Fruit fly (Drosophila melanogaster) whole organism, embryonic: ENCODE data around the gene Tyler.

Source experiments
- CG12391 ChIP-seq: fragments of 200-800 bp; sonication (Bioruptor generic); optimal IDR thresholded peaks from 3 replicates; lab custom pipeline; 2018; ENCODE audit warnings: missing biosample characterization, mild to moderate bottlenecking, missing genetic modification characterization, moderate library complexity
- CG13296 ChIP-seq: fragments of 200-800 bp; sonication (Bioruptor generic); optimal IDR thresholded peaks from 3 replicates; lab custom pipeline; 2018; ENCODE audit warnings: missing biosample characterization, mild to moderate bottlenecking, missing genetic modification characterization
- CG13894 ChIP-seq: fragments of 200-800 bp; sonication (Bioruptor generic); optimal IDR thresholded peaks from 3 replicates; lab custom pipeline; 2018; ENCODE audit warnings: missing biosample characterization, mild to moderate bottlenecking, missing genetic modification characterization, moderate library complexity
- CG14014 ChIP-seq: fragments of 200-800 bp; sonication (Bioruptor generic); IDR thresholded peaks from 2 replicates; pipeline ENCODE4 v1.3.6; 2022; ENCODE audit warnings: missing biosample characterization, missing genetic modification characterization
- CG14050 ChIP-seq: fragments of 200-800 bp; sonication (Bioruptor generic); IDR thresholded peaks from 3 replicates; pipeline ENCODE4 v1.3.6; 2022; ENCODE audit warnings: missing biosample characterization, missing genetic modification characterization
- CG14965 ChIP-seq: fragments of 200-800 bp; sonication (Bioruptor generic); optimal IDR thresholded peaks from 2 replicates; lab custom pipeline; 2016; ENCODE audit warnings: missing biosample characterization, missing genetic modification characterization, borderline replicate concordance
- CG16815 ChIP-seq: fragments of 200-800 bp; sonication (Bioruptor generic); optimal IDR thresholded peaks from 3 replicates; lab custom pipeline; 2017; ENCODE audit warnings: missing biosample characterization, mild to moderate bottlenecking, missing genetic modification characterization
- CG17802 ChIP-seq: fragments of 200-800 bp; sonication (Bioruptor generic); optimal IDR thresholded peaks from 2 replicates; lab custom pipeline; 2018; ENCODE audit warnings: missing biosample characterization, mild to moderate bottlenecking, missing genetic modification characterization, moderate library complexity
- CG17912 ChIP-seq: fragments of 200-800 bp; sonication (Bioruptor generic); optimal IDR thresholded peaks from 2 replicates; lab custom pipeline; 2018; ENCODE audit warnings: missing biosample characterization, mild to moderate bottlenecking, missing genetic modification characterization
- CG2120 ChIP-seq: fragments of 200-800 bp; sonication (Bioruptor generic); optimal IDR thresholded peaks from 3 replicates; lab custom pipeline; 2016; ENCODE audit warnings: missing biosample characterization, missing genetic modification characterization
- CG30403 ChIP-seq: fragments of 200-800 bp; sonication (Bioruptor generic); optimal IDR thresholded peaks from 3 replicates; lab custom pipeline; 2016; ENCODE audit warnings: missing biosample characterization, missing genetic modification characterization
- CG6765 ChIP-seq: fragments of 200-800 bp; sonication (Bioruptor generic); optimal IDR thresholded peaks from 3 replicates; lab custom pipeline; 2017; ENCODE audit warnings: missing biosample characterization, mild to moderate bottlenecking, missing genetic modification characterization
- CG6854 ChIP-seq: fragments of 200-800 bp; sonication (Bioruptor generic); optimal IDR thresholded peaks from 3 replicates; lab custom pipeline; 2017; ENCODE audit warnings: missing biosample characterization, mild to moderate bottlenecking, missing genetic modification characterization
- CG7556 ChIP-seq: fragments of 200-800 bp; sonication (Bioruptor generic); optimal IDR thresholded peaks from 2 replicates; lab custom pipeline; 2017; ENCODE audit warnings: missing biosample characterization, mild to moderate bottlenecking, missing genetic modification characterization
- CG7987 ChIP-seq: fragments of 200-800 bp; sonication (Bioruptor generic); optimal IDR thresholded peaks from 2 replicates; lab custom pipeline; 2018; ENCODE audit warnings: missing biosample characterization, mild to moderate bottlenecking, missing genetic modification characterization, moderate library complexity
- CG8478 ChIP-seq: fragments of >200 bp; optimal IDR thresholded peaks from 2 replicates; lab custom pipeline; 2018
- CG9215 ChIP-seq: fragments of 200-800 bp; sonication (Bioruptor generic); IDR thresholded peaks from 2 replicates; pipeline ENCODE4 v1.3.6; 2022; ENCODE audit warnings: missing biosample characterization, missing genetic modification characterization
- CG9876 ChIP-seq: fragments of 200-800 bp; sonication (Bioruptor generic); optimal IDR thresholded peaks from 2 replicates; lab custom pipeline; 2016; ENCODE audit warnings: missing biosample characterization, missing genetic modification characterization
- Dfd ChIP-seq, 2 experiments: fragments of >200 bp; optimal IDR thresholded peaks; 2 replicates each; lab custom pipeline; 2017; ENCODE audit warnings: missing biosample characterization in 2 of 2, missing genetic modification characterization in 2 of 2
- Fer1 ChIP-seq: fragments of 200-800 bp; sonication (Bioruptor generic); optimal IDR thresholded peaks from 2 replicates; lab custom pipeline; 2017; ENCODE audit warnings: missing biosample characterization, mild to moderate bottlenecking, missing genetic modification characterization
- Fer3 ChIP-seq: fragments of 200-800 bp; sonication (Bioruptor generic); optimal IDR thresholded peaks from 2 replicates; lab custom pipeline; 2018; ENCODE audit warnings: missing biosample characterization, mild to moderate bottlenecking, missing genetic modification characterization, moderate library complexity
- Gug ChIP-seq: fragments of 200-800 bp; sonication (Bioruptor generic); IDR thresholded peaks from 4 replicates; pipeline ENCODE4 v1.3.6; 2022; ENCODE audit warnings: missing biosample characterization, missing genetic modification characterization
- H15 ChIP-seq: fragments of 200-800 bp; sonication (Bioruptor generic); IDR thresholded peaks from 3 replicates; pipeline ENCODE4 v1.3.6; 2022; ENCODE audit warnings: missing biosample characterization, missing genetic modification characterization
- Hmr ChIP-seq: fragments of 200-800 bp; sonication (Bioruptor generic); optimal IDR thresholded peaks from 3 replicates; lab custom pipeline; 2017; ENCODE audit warnings: mild to moderate bottlenecking, missing biosample characterization, missing genetic modification reagents, missing genetic modification characterization
- Hr39 ChIP-seq: fragments of >200 bp; optimal IDR thresholded peaks from 2 replicates; lab custom pipeline; 2017
- MTF-1 ChIP-seq: fragments of 200-800 bp; sonication (Bioruptor generic); optimal IDR thresholded peaks from 2 replicates; lab custom pipeline; 2018; ENCODE audit warnings: missing biosample characterization, mild to moderate bottlenecking, missing genetic modification characterization, borderline replicate concordance
- NC2β ChIP-seq: fragments of 200-800 bp; sonication (Bioruptor generic); optimal IDR thresholded peaks from 2 replicates; lab custom pipeline; 2016; ENCODE audit warnings: missing biosample characterization, missing genetic modification characterization
- Nf-YC ChIP-seq: fragments of 200-800 bp; optimal IDR thresholded peaks from 3 replicates; lab custom pipeline; 2019; ENCODE audit warnings: missing biosample characterization, mild to moderate bottlenecking, missing genetic modification characterization, moderate library complexity
- Side ChIP-seq: fragments of 200-800 bp; sonication (Bioruptor generic); optimal IDR thresholded peaks from 2 replicates; lab custom pipeline; 2016; ENCODE audit warnings: missing biosample characterization, missing genetic modification characterization
- Taf1 ChIP-seq: fragments of 200-800 bp; sonication (Bioruptor generic); IDR thresholded peaks from 2 replicates; pipeline ENCODE4 v1.3.6; 2022; ENCODE audit warnings: missing biosample characterization, missing genetic modification characterization
- Tbp ChIP-seq: fragments of >200 bp; optimal IDR thresholded peaks from 2 replicates; lab custom pipeline; 2018; ENCODE audit warnings: missing biosample characterization, missing genetic modification characterization
- Trl ChIP-seq, 3 experiments: fragments of >200 bp in 2 of 3; fragments of 200-800 bp in 1 of 3; sonication (Bioruptor generic) in 1 of 3; optimal IDR thresholded peaks; 2 replicates in 1 of 3; 3 replicates in 2 of 3; lab custom pipeline; 2016 to 2017; ENCODE audit warnings: missing biosample characterization in 1 of 3, missing genetic modification characterization in 1 of 3
- abd-A ChIP-seq: fragments of 200-800 bp; sonication (Bioruptor generic); optimal IDR thresholded peaks from 3 replicates; lab custom pipeline; 2019; ENCODE audit warnings: missing biosample characterization, mild to moderate bottlenecking, missing genetic modification characterization, moderate library complexity
- ac ChIP-seq: fragments of 200-800 bp; sonication (Bioruptor generic); optimal IDR thresholded peaks from 3 replicates; lab custom pipeline; 2017; ENCODE audit warnings: missing biosample characterization, mild to moderate bottlenecking, missing genetic modification characterization
- corto ChIP-seq: fragments of 200-800 bp; sonication (Bioruptor generic); optimal IDR thresholded peaks from 2 replicates; lab custom pipeline; 2016; ENCODE audit warnings: missing biosample characterization, mild to moderate bottlenecking, missing genetic modification characterization, moderate library complexity
- dm ChIP-seq: fragments of 200-800 bp; sonication (Bioruptor generic); optimal IDR thresholded peaks from 3 replicates; lab custom pipeline; 2016; ENCODE audit warnings: missing biosample characterization, missing genetic modification characterization
- dysf ChIP-seq: fragments of 200-800 bp; sonication (Bioruptor generic); IDR thresholded peaks from 3 replicates; pipeline ENCODE4 v1.3.6; 2022; ENCODE audit warnings: missing biosample characterization, missing genetic modification characterization
- exex ChIP-seq: fragments of 200-800 bp; sonication (Bioruptor generic); optimal IDR thresholded peaks from 4 replicates; lab custom pipeline; 2018; ENCODE audit warnings: missing biosample characterization, mild to moderate bottlenecking, missing genetic modification characterization, moderate library complexity
- fru ChIP-seq: fragments of >200 bp; optimal IDR thresholded peaks from 2 replicates; lab custom pipeline; 2017
- fu2 ChIP-seq: fragments of 200-800 bp; sonication (Bioruptor generic); optimal IDR thresholded peaks from 2 replicates; lab custom pipeline; 2016; ENCODE audit warnings: missing biosample characterization, missing genetic modification characterization
- lab ChIP-seq: fragments of 200-800 bp; sonication (Bioruptor generic); optimal IDR thresholded peaks from 3 replicates; lab custom pipeline; 2017; ENCODE audit warnings: missing biosample characterization, missing genetic modification characterization, mild to moderate bottlenecking, moderate library complexity, missing genetic modification reagents
- maf-S ChIP-seq: fragments of 200-800 bp; sonication (Bioruptor generic); optimal IDR thresholded peaks from 2 replicates; lab custom pipeline; 2016; ENCODE audit warnings: missing biosample characterization, missing genetic modification characterization
- pan ChIP-seq, 4 experiments: fragments of >200 bp in 3 of 4; fragments of 200-800 bp in 1 of 4; sonication (Bioruptor generic) in 1 of 4; optimal IDR thresholded peaks in 3 of 4; IDR thresholded peaks in 1 of 4; 2 replicates each; pipeline versions ENCODE4 v1.3.6 to Lab custom; 2017 to 2022; ENCODE audit warnings: missing biosample characterization in 2 of 4, missing genetic modification characterization in 2 of 4, mixed read lengths in 1 of 4
- salm ChIP-seq: fragments of 200-800 bp; sonication (Bioruptor generic); optimal IDR thresholded peaks from 2 replicates; lab custom pipeline; 2018; ENCODE audit warnings: missing biosample characterization, mild to moderate bottlenecking, missing genetic modification characterization
- slp2 ChIP-seq: fragments of 200-800 bp; sonication (Bioruptor generic); optimal IDR thresholded peaks from 2 replicates; lab custom pipeline; 2016; ENCODE audit warnings: missing biosample characterization, missing genetic modification characterization
- sr ChIP-seq: fragments of 200-800 bp; sonication (Bioruptor generic); IDR thresholded peaks from 3 replicates; pipeline ENCODE4 v1.3.6; 2022; ENCODE audit warnings: missing biosample characterization, missing genetic modification characterization
- tgo ChIP-seq: fragments of 200-800 bp; sonication (Bioruptor generic); IDR thresholded peaks from 3 replicates; pipeline ENCODE4 v1.3.6; 2022; ENCODE audit warnings: missing biosample characterization, missing genetic modification characterization
- tll ChIP-seq, 2 experiments: fragments of 200-800 bp in 1 of 2; fragments of >200 bp in 1 of 2; sonication (Bioruptor generic) in 1 of 2; optimal IDR thresholded peaks; 2 replicates each; lab custom pipeline; 2017 to 2019; ENCODE audit warnings: missing biosample characterization in 2 of 2, missing genetic modification characterization in 2 of 2, mild to moderate bottlenecking in 1 of 2, moderate library complexity in 1 of 2
- toy ChIP-seq: fragments of 200-800 bp; sonication (Bioruptor generic); IDR thresholded peaks from 2 replicates; pipeline ENCODE4 v1.3.6; 2022; ENCODE audit warnings: missing biosample characterization, missing genetic modification characterization
- ttk ChIP-seq: fragments of 200-800 bp; sonication (Bioruptor generic); IDR thresholded peaks from 2 replicates; pipeline ENCODE4 v2.1.2; 2022; ENCODE audit warnings: missing biosample characterization, missing genetic modification characterization
- usp ChIP-seq: fragments of >200 bp; optimal IDR thresholded peaks from 2 replicates; lab custom pipeline; 2017; ENCODE audit warnings: missing biosample characterization, missing genetic modification characterization
- zfh1 ChIP-seq: fragments of 200-800 bp; sonication (Bioruptor generic); IDR thresholded peaks from 3 replicates; pipeline ENCODE4 v1.3.6; 2022; ENCODE audit warnings: missing biosample characterization, missing genetic modification characterization

The Tyler gene

DNA sequence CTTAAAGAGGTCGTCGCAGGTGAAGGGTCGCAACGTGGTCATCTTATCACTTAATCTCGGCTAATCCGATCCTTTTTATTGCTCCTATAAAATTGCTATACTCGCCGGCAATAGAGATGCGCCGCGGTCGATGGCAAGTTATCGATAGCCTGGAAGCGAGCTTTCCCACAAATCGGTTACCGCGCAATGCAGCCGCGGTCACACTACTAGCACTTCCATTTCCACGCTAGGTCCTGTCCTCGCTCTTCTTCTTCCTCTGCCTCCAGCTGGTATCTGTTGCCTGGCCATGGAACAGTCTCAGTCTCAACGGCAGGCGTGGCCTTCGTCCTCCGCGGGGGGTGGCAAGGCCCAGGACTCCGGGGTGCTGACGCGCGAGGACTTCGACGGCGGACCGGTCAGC, 11.6 kb downstream of the Tyler start, which contains the start of the genes Naa20A and MKP-4 (continued):
- TF ChIP-seq CG9215 (GFP tag; lab: Robert Waterston, UW) (no peak), CG8478 (lab: Kevin White, UChicago) (no peak), abd-A (no peak), CG30403 (GFP tag; lab: Kevin White, UChicago) (no peak), Side (no peak), Fer1 (GFP tag; lab: Kevin White, UChicago) (peak; percentile 5), ac (GFP tag; lab: Kevin White, UChicago) (no peak), CG14050 (no peak), Trl (optimal IDR thresholded peaks at IDR 0.05; lab: Kevin White, UChicago) (no peak), Trl (GFP tag; optimal IDR thresholded peaks at IDR 0.05; lab: Kevin White, UChicago) (no peak), CG2120 (no peak), CG9876 (GFP tag; lab: Kevin White, UChicago) (no peak), tgo (GFP tag; lab: Robert Waterston, UW) (no peak), CG7556 (GFP tag; lab: Kevin White, UChicago) (no peak), Hr39 (no peak), toy (GFP tag; lab: Robert Waterston, UW) (no peak), CG13296 (GFP tag; lab: Kevin White, UChicago) (no peak), Fer3 (tag; lab: Kevin White, UChicago) (no peak), maf-S (GFP tag; lab: Kevin White, UChicago) (no peak), CG17802 (tag; lab: Kevin White, UChicago) (peak; percentile 96), Tbp (GFP tag; lab: Kevin White, UChicago) (no peak), NC2β (GFP tag; lab: Kevin White, UChicago) (no peak), fru (no peak), Dfd (GFP tag; optimal IDR thresholded peaks at IDR 0.05; lab: Kevin White, UChicago) (no peak), sr (no peak), corto (GFP tag; lab: Kevin White, UChicago) (no peak), CG17912 (GFP tag; lab: Kevin White, UChicago) (no peak), dm (peak; percentile 40), CG6765 (GFP tag; lab: Kevin White, UChicago) (no peak), ttk (GFP tag; lab: Robert Waterston, UW) (no peak), CG16815 (GFP tag; lab: Kevin White, UChicago) (no peak), H15 (no peak), CG13894 (no peak), exex (tag; lab: Kevin White, UChicago) (no peak), CG14965 (no peak), Gug (GFP tag; lab: Robert Waterston, UW) (no peak), dysf (GFP tag; lab: Robert Waterston, UW) (no peak), slp2 (GFP tag; lab: Kevin White, UChicago) (no peak), usp (GFP tag; lab: Kevin White, UChicago) (no peak), zfh1 (GFP tag; lab: Robert Waterston, UW) (no peak), CG14014 (GFP tag; lab: Robert Waterston, UW) (no peak), Taf1 (GFP tag; lab: Robert Waterston, UW) (no peak), CG6854 (GFP tag; lab: Kevin White, UChicago) (no peak), MTF-1 (no peak), tll (GFP tag; optimal IDR thresholded peaks at IDR 0.05; lab: Kevin White, UChicago) (no peak), salm (tag; lab: Kevin White, UChicago) (no peak), CG7987 (GFP tag; lab: Kevin White, UChicago) (no peak), Nf-YC (no peak), Hmr (no peak), CG12391 (tag; lab: Kevin White, UChicago) (no peak), pan (optimal IDR thresholded peaks at IDR 0.05; lab: Kevin White, UChicago) (no peak), pan (GFP tag; optimal IDR thresholded peaks at IDR 0.05 in 1 of 2, IDR thresholded peaks at IDR 0.05 in 1 of 2) (no peak), fu2 (GFP tag; lab: Kevin White, UChicago) (no peak), lab (GFP tag; lab: Kevin White, UChicago) (no peak)
